Fruit fly (Drosophila melanogaster): ENCODE measurements around the gene CycK.
A peak's percentile ranks its signal among the peaks of the same experiment; 100 is the strongest.

Gene CycK

DNA sequence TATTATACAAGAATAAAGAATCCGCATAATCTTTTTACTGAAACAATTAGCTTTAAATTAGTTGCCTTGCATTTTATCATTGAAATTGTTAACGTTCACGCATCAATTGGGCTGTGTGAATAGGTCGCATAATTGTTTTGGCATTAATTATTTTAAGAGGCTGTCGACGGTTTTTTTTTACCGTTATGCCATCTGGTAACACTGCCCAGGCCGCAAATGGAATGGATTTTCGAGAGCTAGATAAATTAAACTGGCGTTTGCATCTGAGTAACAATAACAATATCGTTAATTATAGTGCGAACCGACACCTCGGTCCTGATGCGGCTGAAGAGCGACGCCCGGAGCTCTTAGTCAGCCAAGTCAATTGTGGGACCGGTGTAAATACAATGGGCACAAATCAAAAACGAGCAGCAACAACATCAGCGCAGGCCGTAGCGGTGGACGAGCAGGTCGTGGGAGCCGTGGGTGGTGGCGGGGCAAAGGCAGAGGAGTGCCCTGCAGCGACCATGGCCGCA, 8.2 kb downstream of the CycK start (continued):
- peak; percentile 6 for TF ChIP-seq Ets21C (GFP tag; optimal IDR thresholded peaks at IDR 0.05)

DNA sequence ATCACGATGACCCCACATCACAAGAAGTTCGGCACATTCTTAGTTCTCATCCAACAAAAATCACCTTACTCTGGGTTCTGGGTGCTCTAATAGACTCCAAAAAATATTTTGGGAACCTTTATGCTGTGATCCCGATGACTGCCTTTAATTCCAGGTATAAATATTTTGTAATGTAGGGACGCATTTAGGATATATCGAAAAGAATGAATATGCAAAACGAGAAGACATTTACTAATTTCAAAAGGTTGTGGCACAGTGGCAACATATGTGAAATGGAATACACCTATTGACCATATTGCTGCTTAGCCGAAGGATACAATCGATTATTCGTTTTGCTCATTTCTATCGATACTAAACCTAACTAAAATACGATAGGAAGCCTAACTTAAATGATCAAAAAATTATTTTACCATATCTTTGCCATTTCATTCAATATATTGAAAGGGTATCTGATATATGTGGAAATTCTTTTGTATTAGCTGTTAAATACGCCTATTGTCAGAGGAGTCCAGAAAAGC, 9.0 kb downstream of the CycK start, which contains the start of gene CG3651:
TSS of gene CG3651 (plus strand) at position 468 of the 518 bp plus-strand sequence.
- TF ChIP-seq CG11294 (GFP tag; IDR thresholded peaks at IDR 0.05) (no peak), vri (GFP tag; optimal IDR thresholded peaks at IDR 0.05) (no peak), CG10631 (GFP tag; optimal IDR thresholded peaks at IDR 0.05) (no peak), Ets21C (GFP tag; optimal IDR thresholded peaks at IDR 0.05) (no peak), pdm3 (GFP tag; optimal IDR thresholded peaks at IDR 0.05) (peak; percentile 4), CG8632 (GFP tag; optimal IDR thresholded peaks at IDR 0.05) (no peak), Eip78C (GFP tag) (peak; percentile 43), CG6276 (GFP tag; optimal IDR thresholded peaks at IDR 0.05) (no peak), spab (GFP tag; optimal IDR thresholded peaks at IDR 0.05) (no peak), dac (GFP tag; optimal IDR thresholded peaks at IDR 0.05) (no peak), Hr39 (GFP tag; optimal IDR thresholded peaks at IDR 0.05) (no peak), Sox15 (GFP tag; optimal IDR thresholded peaks at IDR 0.05) (no peak), Sox14 (GFP tag; optimal IDR thresholded peaks at IDR 0.05) (no peak), CG31627 (GFP tag; optimal IDR thresholded peaks at IDR 0.05) (peak; percentile 20)

DNA sequence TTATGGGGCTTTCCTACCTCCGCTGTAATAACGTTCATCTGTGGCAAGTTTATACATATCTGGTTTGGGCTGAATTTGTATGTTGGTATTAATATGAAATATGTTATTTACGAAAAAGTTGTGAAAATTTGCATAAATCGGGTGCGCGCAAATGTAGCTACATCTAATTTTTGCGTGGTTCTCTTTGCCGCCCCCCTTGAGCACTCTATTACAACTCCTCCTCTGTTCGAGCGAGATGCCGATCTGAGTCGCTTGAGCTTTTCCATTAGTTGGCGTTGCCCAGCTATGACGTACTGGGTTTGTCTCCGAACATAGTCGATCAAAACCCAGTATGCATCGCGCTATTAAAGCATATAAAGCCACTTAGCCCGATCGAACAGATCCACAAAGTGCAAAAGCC, 21.3 kb downstream of the CycK start, which contains the start of gene CG6675:
TSS of gene CG6675 (plus strand) at position 301 of the 400 bp plus-strand sequence.
- TF ChIP-seq Ets96B (tag; optimal IDR thresholded peaks at IDR 0.05) (peak; percentile 45), achi (GFP tag; optimal IDR thresholded peaks at IDR 0.05) (no peak)

DNA sequence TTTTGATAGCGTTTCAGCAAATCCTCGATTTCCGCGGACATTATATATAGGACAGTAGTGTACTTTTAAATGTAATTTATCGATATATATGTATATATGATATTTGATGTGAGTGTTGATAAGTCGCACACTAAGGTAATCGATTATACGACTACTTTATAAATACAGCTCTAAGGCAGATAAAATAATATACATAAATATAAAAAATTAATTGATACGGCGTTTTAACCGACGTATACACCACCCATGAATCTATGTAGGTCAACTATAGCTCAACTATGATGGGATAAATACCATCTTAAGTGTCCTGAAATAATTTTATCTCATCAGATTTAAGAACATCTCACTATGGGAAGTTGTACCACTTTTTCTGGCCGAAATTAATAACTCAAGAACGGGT, 22.7 kb downstream of the CycK start, which contains the start of gene CG10834:
TSS of gene CG10834 (minus strand) at position 101 of the 400 bp plus-strand sequence.
- TF ChIP-seq Hr38 (GFP tag; optimal IDR thresholded peaks at IDR 0.05) (no peak), CG11294 (GFP tag; IDR thresholded peaks at IDR 0.05) (no peak), Hr39 (GFP tag; optimal IDR thresholded peaks at IDR 0.05) (no peak), CG10669 (GFP tag; optimal IDR thresholded peaks at IDR 0.05) (no peak), CG1621 (tag; optimal IDR thresholded peaks at IDR 0.05) (no peak), Smox (GFP tag; optimal IDR thresholded peaks at IDR 0.05) (no peak), CG8632 (GFP tag; optimal IDR thresholded peaks at IDR 0.05) (no peak), achi (GFP tag; optimal IDR thresholded peaks at IDR 0.05) (no peak), Gug (GFP tag; IDR thresholded peaks at IDR 0.05) (no peak), CG6163 (GFP tag; IDR thresholded peaks at IDR 0.05) (no peak), cyc (GFP tag; optimal IDR thresholded peaks at IDR 0.05) (no peak), CG11762 (GFP tag; optimal IDR thresholded peaks at IDR 0.05; ENCODE audit: insufficient read depth) (no peak), svp (GFP tag) (no peak), salr (GFP tag; optimal IDR thresholded peaks at IDR 0.05) (no peak), CG31627 (GFP tag; optimal IDR thresholded peaks at IDR 0.05) (no peak), fd85E (GFP tag; optimal IDR thresholded peaks at IDR 0.05) (no peak), CG15336 (GFP tag; IDR thresholded peaks at IDR 0.05) (no peak), CG8319 (GFP tag; optimal IDR thresholded peaks at IDR 0.05) (no peak)

DNA sequence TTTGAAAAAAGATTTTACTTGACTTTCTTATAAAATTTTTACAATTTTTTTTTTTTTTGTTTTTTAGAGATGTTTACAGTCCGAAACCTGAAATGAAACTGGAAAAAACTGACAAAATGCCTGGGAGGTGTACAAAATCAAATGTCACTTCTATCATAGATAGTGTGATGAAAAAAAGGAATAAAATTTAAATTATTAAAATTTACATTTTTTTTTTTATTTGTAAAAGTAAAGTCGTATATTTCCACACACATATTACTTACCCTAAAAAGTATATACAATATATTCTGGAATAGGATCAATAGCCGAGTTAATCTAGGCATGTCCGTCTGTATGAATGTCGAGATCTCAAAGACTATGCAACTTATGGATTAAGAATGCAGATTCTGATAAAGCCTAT, 24.5 kb downstream of the CycK start, which contains the start of gene CG15219:
TSS of gene CG15219 (minus strand) at position 101 of the 400 bp plus-strand sequence.
- no peak for TF ChIP-seq spab (GFP tag; optimal IDR thresholded peaks at IDR 0.05)
- TF ChIP-seq Smox (GFP tag; optimal IDR thresholded peaks at IDR 0.05) = no peak
- no peak for TF ChIP-seq Eip93F (GFP tag; optimal IDR thresholded peaks at IDR 0.05)
- no peak for TF ChIP-seq dac (GFP tag; optimal IDR thresholded peaks at IDR 0.05)
- TF ChIP-seq Sox14 (GFP tag; optimal IDR thresholded peaks at IDR 0.05) = no peak
- no peak for TF ChIP-seq CG8632 (GFP tag; optimal IDR thresholded peaks at IDR 0.05)
- TF ChIP-seq CG6854 (GFP tag; optimal IDR thresholded peaks at IDR 0.05) = no peak
- TF ChIP-seq dsx (GFP tag; optimal IDR thresholded peaks at IDR 0.05; ENCODE audit: poor library complexity, severe bottlenecking) = no peak
- no peak for TF ChIP-seq lz (GFP tag; optimal IDR thresholded peaks at IDR 0.05)
- TF ChIP-seq Lpt (GFP tag; optimal IDR thresholded peaks at IDR 0.05) = no peak
- no peak for TF ChIP-seq CG10669 (GFP tag; optimal IDR thresholded peaks at IDR 0.05)
- no peak for TF ChIP-seq pdm3 (GFP tag; optimal IDR thresholded peaks at IDR 0.05)
- no peak for TF ChIP-seq CG6276 (GFP tag; optimal IDR thresholded peaks at IDR 0.05)
- TF ChIP-seq Sox102F (GFP tag; optimal IDR thresholded peaks at IDR 0.05) = no peak
- no peak for TF ChIP-seq Hr4 (GFP tag; optimal IDR thresholded peaks at IDR 0.05)

Measured in whole organism, prepupa.